Fruit fly (Drosophila melanogaster): ENCODE measurements around the gene CG31021.

- no peak for TF ChIP-seq lola (GFP tag; optimal IDR thresholded peaks at IDR 0.05)
- no peak for TF ChIP-seq usp (GFP tag; optimal IDR thresholded peaks at IDR 0.05)
- TF ChIP-seq CG32264 (GFP tag; optimal IDR thresholded peaks at IDR 0.05), result no peak
- no peak for TF ChIP-seq br (GFP tag; optimal IDR thresholded peaks at IDR 0.05)
- no peak for TF ChIP-seq OdsH (GFP tag; optimal IDR thresholded peaks at IDR 0.05)
- TF ChIP-seq pan (optimal IDR thresholded peaks at IDR 0.05), result no peak
- no peak for TF ChIP-seq h (GFP tag; optimal IDR thresholded peaks at IDR 0.05)
- TF ChIP-seq psq (GFP tag; optimal IDR thresholded peaks at IDR 0.05), result no peak
- no peak for TF ChIP-seq Hr83 (GFP tag; optimal IDR thresholded peaks at IDR 0.05; ENCODE audit: poor library complexity, severe bottlenecking)
- TF ChIP-seq Jra (GFP tag; optimal IDR thresholded peaks at IDR 0.05), result no peak
- no peak for TF ChIP-seq dsf (GFP tag; optimal IDR thresholded peaks at IDR 0.05; ENCODE audit: borderline replicate concordance)
- no peak for TF ChIP-seq jim (GFP tag; optimal IDR thresholded peaks at IDR 0.05)
- TF ChIP-seq Hr78 (GFP tag; optimal IDR thresholded peaks at IDR 0.05), result no peak
- TF ChIP-seq foxo (GFP tag; optimal IDR thresholded peaks at IDR 0.05), result no peak
Observed at dm6 chr3R:30590845-30591244, 11.2 kb upstream of the CG31021 start.

All from whole organism, wandering third instar larva.